Fruit fly (Drosophila melanogaster): ENCODE measurements around the gene CG17572.

- TF ChIP-seq CG8632 (GFP tag; optimal IDR thresholded peaks at IDR 0.05): no peak
- no peak for TF ChIP-seq CG6808 (GFP tag; optimal IDR thresholded peaks at IDR 0.05)
- TF ChIP-seq CG32006 (GFP tag; optimal IDR thresholded peaks at IDR 0.05): no peak
Measured at dm6 chr2L:19111729-19112128, 37.8 kb upstream of the CG17572 start.

All from whole organism, prepupa.